Worm (Caenorhabditis elegans) whole organism, young adult: ENCODE measurements around the gene F52H2.15.
A peak's percentile ranks its signal among the peaks of the same experiment; 100 is the strongest.

Experiments
- D2030.7 ChIP-seq: fragments of 200-800 bp; sonication (Bioruptor generic); IDR thresholded peaks from 2 replicates; pipeline ENCODE4 v1.3.6; 2022; ENCODE audit warnings: missing genetic modification reagents, missing genetic modification characterization, missing compliant biosample characterization
- K12H6.12 ChIP-seq: fragments of 200-800 bp; sonication (Bioruptor generic); optimal IDR thresholded peaks from 2 replicates; lab custom pipeline; 2018; ENCODE audit warnings: mild to moderate bottlenecking, missing genetic modification characterization, missing compliant biosample characterization
- T26A5.8 ChIP-seq: sonication (generic microtip); optimal IDR thresholded peaks from 2 replicates; lab custom pipeline; 2016; ENCODE audit warnings: missing genetic modification characterization, missing compliant biosample characterization
- hmg-1.2 ChIP-seq: fragments of 200-800 bp; sonication (Bioruptor generic); IDR thresholded peaks from 2 replicates; pipeline ENCODE4 v1.3.6; 2022; ENCODE audit warnings: missing genetic modification reagents, missing genetic modification characterization, missing compliant biosample characterization
- lin-26 ChIP-seq: fragments of 200-800 bp; sonication (Bioruptor generic); IDR thresholded peaks from 2 replicates; pipeline ENCODE4 v1.3.6; 2022; ENCODE audit warnings: missing genetic modification reagents, missing genetic modification characterization, missing compliant biosample characterization
- nhr-80 ChIP-seq: sonication (generic microtip); optimal IDR thresholded peaks from 2 replicates; lab custom pipeline; 2016; ENCODE audit warnings: missing genetic modification characterization, missing compliant biosample characterization
- nhr-90 ChIP-seq: sonication (generic microtip); optimal IDR thresholded peaks from 2 replicates; lab custom pipeline; 2016; ENCODE audit warnings: missing genotype, mild to moderate bottlenecking, missing genetic modification characterization, missing compliant biosample characterization
- pha-4 ChIP-seq: fragments of 150-350 bp; sonication (generic microtip); optimal IDR thresholded peaks from 2 replicates; lab custom pipeline; 2014; ENCODE audit warnings: missing biosample characterization, missing genetic modification reagents, missing genetic modification characterization
- snpc-3.4 ChIP-seq: sonication (generic microtip); optimal IDR thresholded peaks from 2 replicates; lab custom pipeline; 2017; ENCODE audit warnings: missing genetic modification characterization, mild to moderate bottlenecking, missing compliant biosample characterization, antibody characterized with exemption, moderate library complexity, missing genotype, missing genetic modification reagents
- snpc-4 ChIP-seq, 5 experiments: fragments of 150-350 bp in 1 of 5; sonication (generic microtip) in 4 of 5; optimal IDR thresholded peaks; 2 replicates each; lab custom pipeline; 2014 to 2018; ENCODE audit warnings: missing genetic modification characterization in 5 of 5, missing biosample characterization in 3 of 5, antibody characterized with exemption in 2 of 5, mild to moderate bottlenecking in 2 of 5, missing compliant biosample characterization in 2 of 5, missing genotype in 2 of 5, moderate library complexity in 2 of 5, missing genetic modification reagents in 1 of 5
- unc-130 ChIP-seq: sonication (generic microtip); optimal IDR thresholded peaks from 2 replicates; lab custom pipeline; 2016; ENCODE audit warnings: missing genetic modification reagents, missing genetic modification characterization, missing compliant biosample characterization
- unc-62 ChIP-seq: fragments of 150-350 bp; optimal IDR thresholded peaks from 2 replicates; lab custom pipeline; 2014; ENCODE audit warnings: missing biosample characterization, missing genetic modification reagents, missing genetic modification characterization
- xnd-1 ChIP-seq: sonication (generic microtip); optimal IDR thresholded peaks from 2 replicates; lab custom pipeline; 2016; ENCODE audit warnings: missing genotype, missing genetic modification reagents, missing genetic modification characterization, missing compliant biosample characterization

DNA sequence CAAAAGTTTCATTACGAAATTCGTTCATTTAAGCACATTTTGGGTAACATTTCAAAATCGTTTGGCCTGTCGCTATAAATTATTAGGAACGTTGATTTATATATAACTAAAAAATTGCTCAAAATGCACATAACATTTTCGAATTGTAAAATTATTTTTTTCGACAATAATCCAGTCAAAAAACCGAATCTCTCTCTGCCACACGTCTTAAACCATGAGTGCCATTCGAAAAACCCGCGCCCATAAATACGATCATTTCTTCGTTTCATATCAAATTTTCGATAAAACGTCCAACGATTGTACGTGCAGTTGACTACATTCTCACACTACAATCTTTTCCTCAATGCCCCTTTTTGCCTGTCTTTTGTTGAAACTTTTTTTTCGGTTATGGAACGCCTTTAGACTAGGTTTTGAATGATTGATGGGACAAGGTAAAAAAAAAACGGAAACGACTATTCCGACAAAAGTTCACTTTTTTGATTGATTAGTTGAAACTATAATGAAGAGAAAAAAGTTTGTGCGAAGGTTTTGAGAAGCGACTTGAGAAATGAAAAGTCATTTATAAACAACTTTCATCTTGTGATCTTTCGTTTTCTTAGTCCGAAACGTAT is 27.6 kb downstream of the F52H2.15 start:
- TF ChIP-seq nhr-80 (tag; lab: Kevin White, UChicago) = peak; percentile 68
- TF ChIP-seq T26A5.8 = no peak
- no peak for TF ChIP-seq hmg-1.2
- TF ChIP-seq snpc-4 (GFP tag; optimal IDR thresholded peaks at IDR 0.05; lab: Kevin White, UChicago) = no peak
- no peak for TF ChIP-seq snpc-4 (tag; optimal IDR thresholded peaks at IDR 0.05; lab: Kevin White, UChicago)
- no peak for TF ChIP-seq snpc-3.4 (tag; lab: Kevin White, UChicago)
- no peak for TF ChIP-seq K12H6.12 (tag; lab: Kevin White, UChicago)
- no peak for TF ChIP-seq nhr-90 (tag; lab: Kevin White, UChicago)
- no peak for TF ChIP-seq D2030.7 (GFP tag; lab: Robert Waterston, UW)
- TF ChIP-seq lin-26 (GFP tag; lab: Robert Waterston, UW) = no peak
- no peak for TF ChIP-seq unc-130 (GFP tag; lab: Kevin White, UChicago)
- no peak for TF ChIP-seq unc-62 (GFP tag; lab: Kevin White, UChicago)
- TF ChIP-seq xnd-1 (tag; lab: Kevin White, UChicago) = no peak
- no peak for TF ChIP-seq pha-4 (tag; lab: Kevin White, UChicago)
